Worm (Caenorhabditis elegans): ENCODE data around the gene K07D4.4.

K07D4.4 gene

DNA sequence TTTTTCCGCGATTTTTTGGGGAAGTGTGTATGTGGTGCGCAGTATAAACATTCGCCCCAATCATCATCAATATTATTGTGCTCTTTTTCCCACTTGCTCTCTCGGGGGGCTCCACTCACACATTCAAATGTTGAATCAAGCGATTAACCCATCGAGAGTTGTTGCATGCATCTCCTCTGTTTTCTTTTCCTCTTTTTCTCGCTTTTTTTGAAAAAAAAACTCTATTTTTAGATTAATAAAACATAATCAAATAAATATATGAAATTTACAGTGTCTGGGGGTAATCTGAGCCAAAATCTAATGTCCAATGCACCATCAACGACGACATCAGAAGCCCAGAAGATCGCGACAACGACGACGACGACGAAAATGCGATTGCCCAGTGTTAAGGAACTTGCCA is 27.6 kb downstream of the K07D4.4 start, which contains the start of gene ephx-1:
ephx-1 (plus strand) TSS at position 301 of the 400 bp plus-strand sequence.
- TF ChIP-seq pha-4 (tag; optimal IDR thresholded peaks at IDR 0.05) (peak; percentile 19), fos-1 (tag; optimal IDR thresholded peaks at IDR 0.05) (no peak), nhr-12 (tag; optimal IDR thresholded peaks at IDR 0.05) (no peak)

DNA sequence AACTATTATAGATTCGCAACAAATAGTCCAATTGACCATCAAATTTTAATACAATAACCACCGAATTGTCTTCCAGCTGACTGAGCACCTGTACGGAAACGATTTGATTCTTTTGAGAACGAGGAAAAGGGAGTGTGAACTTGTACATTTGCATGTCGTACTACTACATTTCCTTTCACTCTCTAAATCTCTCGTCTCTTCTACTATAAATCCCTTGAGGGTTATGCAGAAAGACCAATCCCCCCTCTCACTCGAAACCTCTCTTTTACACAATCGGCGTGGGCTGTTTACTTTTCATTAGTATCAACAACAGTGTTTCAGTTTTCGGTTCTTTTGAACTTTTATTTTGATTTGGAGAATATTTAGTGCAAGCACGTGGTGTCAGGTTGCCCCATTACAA is 30.1 kb downstream of the K07D4.4 start:
- TF ChIP-seq tbx-2 (tag; optimal IDR thresholded peaks at IDR 0.05) = no peak
- TF ChIP-seq mdl-1 (tag; optimal IDR thresholded peaks at IDR 0.05) = no peak
- no peak for TF ChIP-seq nhr-28 (tag; optimal IDR thresholded peaks at IDR 0.05)
- no peak for TF ChIP-seq zag-1 (tag; optimal IDR thresholded peaks at IDR 0.05)
- no peak for TF ChIP-seq unc-39 (tag; optimal IDR thresholded peaks at IDR 0.05)
- no peak for TF ChIP-seq egl-5 (tag; optimal IDR thresholded peaks at IDR 0.05)
- TF ChIP-seq ZK546.5 (tag; optimal IDR thresholded peaks at IDR 0.05) = no peak

DNA sequence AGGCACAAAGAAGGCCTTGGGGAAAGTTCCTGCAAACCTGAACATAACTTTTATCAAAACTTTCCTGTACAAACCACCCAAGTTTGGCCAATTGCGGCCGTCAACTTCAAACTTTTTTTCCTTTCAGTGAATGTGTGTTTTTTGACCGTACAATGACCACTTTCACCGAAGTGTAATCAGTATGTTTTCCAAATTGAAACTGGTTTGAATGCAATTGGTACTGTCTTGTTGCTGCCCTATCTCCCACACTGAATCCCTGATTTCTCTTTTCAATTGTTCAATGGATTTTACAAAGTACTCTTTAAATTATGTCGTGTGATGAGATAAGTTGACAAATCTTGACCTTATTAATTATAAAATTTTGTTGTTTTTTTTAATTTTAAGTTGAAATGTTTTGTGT is 31.8 kb downstream of the K07D4.4 start:
- TF ChIP-seq R02D3.7 (tag; optimal IDR thresholded peaks at IDR 0.05) (no peak), jun-1 (tag; optimal IDR thresholded peaks at IDR 0.05) (no peak)

DNA sequence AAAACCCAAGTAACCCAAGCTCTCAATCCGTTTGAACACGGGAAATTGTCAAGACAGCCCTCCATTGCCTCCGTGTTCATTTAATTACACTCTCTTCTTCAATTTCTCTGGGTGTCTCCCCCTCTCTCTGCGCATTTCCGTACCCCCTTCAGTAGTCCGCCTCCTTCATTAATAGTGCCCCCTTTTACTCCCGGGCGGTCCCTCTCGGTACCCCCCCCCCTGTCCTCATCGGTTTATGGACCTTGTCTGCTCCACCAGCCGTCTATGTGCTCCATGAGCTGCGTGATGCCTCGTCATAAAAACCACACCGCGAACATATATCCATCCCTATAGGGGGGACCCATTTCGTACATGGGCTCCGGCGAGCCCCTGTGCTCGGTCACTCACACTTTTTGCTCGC is 32.7 kb downstream of the K07D4.4 start:
- TF ChIP-seq lin-39 (tag; optimal IDR thresholded peaks at IDR 0.05) (peak; percentile 34), R02D3.7 (tag; optimal IDR thresholded peaks at IDR 0.05) (no peak), ceh-9 (tag; optimal IDR thresholded peaks at IDR 0.05) (no peak), unc-62 (GFP tag; optimal IDR thresholded peaks at IDR 0.05) (no peak)

DNA sequence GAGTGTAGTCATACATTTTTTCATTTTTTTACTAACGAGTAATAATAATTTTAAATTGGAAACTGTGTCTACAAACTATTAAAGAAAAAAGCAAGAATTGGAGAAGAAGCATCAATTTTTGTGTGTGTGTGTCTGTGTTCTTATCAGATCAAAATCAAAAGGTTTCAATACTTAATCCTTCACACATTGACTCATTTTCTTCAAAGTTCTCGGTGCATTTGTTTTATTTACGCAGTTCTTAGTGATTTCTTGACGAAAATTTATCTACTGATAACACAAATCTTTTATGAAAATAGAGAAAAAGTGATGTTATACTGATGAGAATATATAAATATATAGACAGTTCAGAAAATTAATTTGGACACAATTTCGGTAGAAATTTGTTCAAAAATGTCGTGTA is 36.2 kb downstream of the K07D4.4 start, which contains the start of gene clc-22:
clc-22 (minus strand) TSS at position 71 of the 400 bp plus-strand sequence.
- TF ChIP-seq pqm-1 (tag; optimal IDR thresholded peaks at IDR 0.05) (peak; percentile 47), elt-2 (tag; optimal IDR thresholded peaks at IDR 0.05) (peak; percentile 53), lin-15B (tag; optimal IDR thresholded peaks at IDR 0.05) (no peak)

DNA sequence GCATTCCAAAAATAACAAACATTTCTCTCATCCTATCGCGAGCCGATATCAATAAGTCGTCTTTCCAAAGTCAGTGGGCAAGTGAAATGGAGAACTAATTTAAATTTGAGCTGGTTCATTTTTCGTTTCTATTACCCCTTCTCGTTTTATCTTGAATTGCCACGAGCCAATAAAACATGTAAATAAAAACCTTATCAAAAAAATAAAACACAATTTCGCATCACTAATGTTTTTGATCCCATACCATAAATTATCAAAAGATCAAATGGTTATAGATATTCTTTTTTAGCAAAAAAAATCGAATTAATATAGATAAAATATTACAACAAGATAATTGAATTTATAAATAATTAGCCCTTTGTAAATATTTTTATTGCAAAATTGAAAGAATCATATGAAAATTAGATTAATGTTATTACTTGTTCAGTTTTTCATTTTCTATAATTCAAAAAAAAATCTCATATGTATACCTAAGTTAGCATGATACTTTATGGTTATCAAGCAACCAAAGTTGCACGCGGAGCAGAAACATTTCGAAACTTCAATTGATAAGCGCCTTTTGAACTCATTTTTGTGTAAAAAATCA is 39.4 kb downstream of the K07D4.4 start, which contains the start of gene Y14H12A.1:
Y14H12A.1 (plus strand) TSS at position 536 of the 586 bp plus-strand sequence.
- peak; percentile 24 for TF ChIP-seq pqm-1 (tag; optimal IDR thresholded peaks at IDR 0.05)
- TF ChIP-seq elt-3 (tag; optimal IDR thresholded peaks at IDR 0.05) = no peak
- peak; percentile 63 for TF ChIP-seq elt-2 (tag; optimal IDR thresholded peaks at IDR 0.05)
- peak; percentile 7 for TF ChIP-seq pha-4 (tag; optimal IDR thresholded peaks at IDR 0.05)

DNA sequence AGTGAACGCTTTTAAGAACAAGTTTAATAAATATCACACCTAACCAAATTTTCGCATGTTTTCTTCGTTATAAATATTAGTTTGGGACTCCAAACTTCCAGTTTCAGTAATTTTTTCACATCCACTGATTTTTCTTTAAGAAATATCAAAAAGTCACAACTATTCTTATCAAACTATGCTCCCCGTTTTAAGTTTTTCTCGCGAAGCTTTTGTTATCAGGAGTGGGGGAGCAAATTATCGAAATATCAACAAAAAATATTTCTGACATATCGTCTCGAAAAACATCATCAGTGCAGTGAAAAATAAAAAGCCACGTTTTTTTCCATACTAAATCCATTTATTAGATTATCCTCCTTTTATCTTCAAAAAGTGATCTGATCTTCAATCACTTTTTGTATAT is 40.2 kb downstream of the K07D4.4 start:
- peak; percentile 82 for TF ChIP-seq elt-2 (tag; optimal IDR thresholded peaks at IDR 0.05)
- no peak for TF ChIP-seq hmg-11 (tag; optimal IDR thresholded peaks at IDR 0.05)
- no peak for TF ChIP-seq unc-62 (GFP tag; optimal IDR thresholded peaks at IDR 0.05)
- peak; percentile 22 for TF ChIP-seq pqm-1 (tag; optimal IDR thresholded peaks at IDR 0.05)

DNA sequence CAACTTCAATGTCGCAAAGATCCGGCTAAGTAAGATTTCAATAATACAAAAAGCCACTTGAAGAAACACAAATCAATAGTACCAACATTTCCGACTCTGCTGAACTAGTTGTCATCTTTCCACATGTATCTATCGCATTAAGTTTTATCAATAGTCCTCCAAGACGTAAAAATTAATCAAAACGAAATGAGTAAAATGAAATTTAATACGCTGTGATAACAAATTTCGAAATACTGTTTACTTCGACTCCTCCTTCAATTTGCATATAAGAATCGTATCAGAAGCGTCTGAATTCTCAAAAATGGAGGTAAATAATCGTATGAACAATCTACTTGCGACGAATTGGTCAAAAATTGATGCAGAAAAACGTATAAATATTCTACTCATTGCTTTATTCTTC is 41.5 kb downstream of the K07D4.4 start:
- TF ChIP-seq unc-39 (tag; optimal IDR thresholded peaks at IDR 0.05) (no peak), pqm-1 (tag; optimal IDR thresholded peaks at IDR 0.05) (peak; percentile 46), elt-2 (tag; optimal IDR thresholded peaks at IDR 0.05) (peak; percentile 85), lin-15B (tag; optimal IDR thresholded peaks at IDR 0.05) (no peak)

DNA sequence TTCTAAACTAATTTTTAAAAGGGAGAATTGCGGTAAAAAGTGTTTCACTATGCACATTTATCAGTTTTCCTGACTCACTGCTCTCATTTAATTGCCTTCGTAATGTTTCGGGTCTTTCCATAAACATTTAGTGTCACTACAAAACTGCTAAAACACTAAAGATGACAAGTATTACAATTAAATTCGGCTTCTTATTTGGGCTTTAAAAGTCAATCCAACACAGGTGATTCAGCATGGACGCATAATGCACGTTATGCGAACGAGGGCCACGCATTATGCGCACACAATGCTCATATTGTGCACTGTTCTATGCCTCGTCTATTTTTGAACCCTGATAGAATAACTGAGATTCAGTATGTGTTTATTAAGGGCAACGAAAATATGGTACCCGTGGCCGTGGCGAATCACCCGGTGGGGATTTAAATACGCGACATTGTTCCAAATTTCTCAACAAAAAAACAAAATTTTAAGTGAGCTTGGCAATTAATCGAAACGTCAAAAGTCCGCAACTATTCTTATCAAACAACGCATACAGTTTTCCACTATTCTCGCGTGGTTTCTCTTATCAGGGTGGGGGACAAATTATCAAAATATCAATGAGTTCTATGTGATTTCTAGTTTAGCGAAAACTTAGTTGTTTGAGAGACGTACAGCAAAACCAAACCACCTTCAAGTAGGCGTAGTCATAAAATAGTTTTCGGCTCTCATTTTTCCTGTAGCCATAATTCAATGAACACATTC is 42.4 kb downstream of the K07D4.4 start, which contains the start of gene Y14H12A.2:
Y14H12A.2 (minus strand) TSS at position 51 of the 741 bp plus-strand sequence.
- TF ChIP-seq pqm-1 (tag; optimal IDR thresholded peaks at IDR 0.05) = peak; percentile 57
- peak; percentile 90 for TF ChIP-seq elt-2 (tag; optimal IDR thresholded peaks at IDR 0.05)
- TF ChIP-seq unc-39 (tag; optimal IDR thresholded peaks at IDR 0.05) = no peak

DNA sequence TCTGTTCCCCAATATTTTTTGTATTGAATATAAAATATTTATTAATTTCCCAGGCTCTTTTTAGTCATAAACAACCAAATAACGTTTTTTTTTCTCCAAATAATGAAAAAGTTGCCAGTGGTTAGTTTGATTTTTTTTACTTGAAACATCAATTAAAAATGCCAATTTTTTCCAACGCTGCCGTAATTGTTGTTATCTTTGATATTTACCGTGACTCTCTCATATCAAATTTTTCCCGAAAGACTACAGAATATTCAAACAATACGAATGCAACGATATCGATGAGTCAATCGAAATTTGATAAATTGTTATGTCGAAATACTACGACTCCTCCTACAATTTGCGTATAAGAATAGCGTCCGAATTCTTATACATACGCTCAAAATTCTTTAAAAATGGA is 45.3 kb downstream of the K07D4.4 start, which contains the start of gene K10G6.5:
K10G6.5 (plus strand) TSS at position 345 of the 400 bp plus-strand sequence.
- TF ChIP-seq elt-2 (tag; optimal IDR thresholded peaks at IDR 0.05) (peak; percentile 68), fkh-10 (GFP tag; optimal IDR thresholded peaks at IDR 0.05) (no peak)
